Fruit fly (Drosophila melanogaster): Measurements from ENCODE around the gene CG42827.

CG42827 gene

dm6 chr3R:23334036-23334744 lies 38.5 kb upstream of the CG42827 start (continued):
- TF ChIP-seq Eip93F (GFP tag; optimal IDR thresholded peaks at IDR 0.05) (no peak), dac (GFP tag; optimal IDR thresholded peaks at IDR 0.05) (peak; percentile 57), CG11294 (GFP tag; IDR thresholded peaks at IDR 0.05) (peak; percentile 61; the same call in 1 of the 2 replicates), fd59A (GFP tag; optimal IDR thresholded peaks at IDR 0.05) (peak; percentile 77), salr (GFP tag; optimal IDR thresholded peaks at IDR 0.05) (peak; percentile 84 to 90), Gug (GFP tag; IDR thresholded peaks at IDR 0.05) (peak; percentile 78), CG15336 (GFP tag; IDR thresholded peaks at IDR 0.05) (peak; percentile 93), CG16779 (tag; optimal IDR thresholded peaks at IDR 0.05) (peak; percentile 98), CG10631 (GFP tag; optimal IDR thresholded peaks at IDR 0.05) (peak; percentile 53), CG10669 (GFP tag; optimal IDR thresholded peaks at IDR 0.05) (peak; percentile 94), CG8319 (GFP tag; optimal IDR thresholded peaks at IDR 0.05) (peak; percentile 26), acj6 (GFP tag; optimal IDR thresholded peaks at IDR 0.05) (peak; percentile 29), CG6163 (GFP tag; IDR thresholded peaks at IDR 0.05) (peak; percentile 98), Sox102F (GFP tag; optimal IDR thresholded peaks at IDR 0.05) (peak; percentile 43), Eip78C (GFP tag) (peak; percentile 88)

- peak; percentile 78 for TF ChIP-seq OdsH (GFP tag; optimal IDR thresholded peaks at IDR 0.05)
- peak; percentile 22 for TF ChIP-seq Ets21C (GFP tag; optimal IDR thresholded peaks at IDR 0.05)
- peak; percentile 63 for TF ChIP-seq CG8319 (GFP tag; optimal IDR thresholded peaks at IDR 0.05)
- TF ChIP-seq CG6792 (GFP tag; optimal IDR thresholded peaks at IDR 0.05): peak; percentile 69
- TF ChIP-seq cyc (GFP tag; optimal IDR thresholded peaks at IDR 0.05): peak; percentile 65
- TF ChIP-seq Met (GFP tag; optimal IDR thresholded peaks at IDR 0.05): peak; percentile 70
- 0 out of 2 replicates have a peak, but pooled peaks have one; percentile 34 for TF ChIP-seq CG11294 (GFP tag; IDR thresholded peaks at IDR 0.05)
- no peak for TF ChIP-seq CG16779 (tag; optimal IDR thresholded peaks at IDR 0.05)
- peak; percentile 73 for TF ChIP-seq CG10669 (GFP tag; optimal IDR thresholded peaks at IDR 0.05)
- TF ChIP-seq CG10631 (GFP tag; optimal IDR thresholded peaks at IDR 0.05): peak; percentile 66
- TF ChIP-seq CG6163 (GFP tag; IDR thresholded peaks at IDR 0.05): peak; percentile 75
- peak; percentile 67 for TF ChIP-seq CG31627 (GFP tag; optimal IDR thresholded peaks at IDR 0.05)
- peak; percentile 56 for TF ChIP-seq vri (GFP tag; optimal IDR thresholded peaks at IDR 0.05)
- TF ChIP-seq Eip93F (GFP tag; optimal IDR thresholded peaks at IDR 0.05): no peak
- TF ChIP-seq dac (GFP tag; optimal IDR thresholded peaks at IDR 0.05): peak; percentile 18
- peak; percentile 58 for TF ChIP-seq eg (GFP tag; IDR thresholded peaks at IDR 0.05)
- peak; percentile 60 for TF ChIP-seq Smox (GFP tag; optimal IDR thresholded peaks at IDR 0.05)
- TF ChIP-seq CG34406 (GFP tag; optimal IDR thresholded peaks at IDR 0.05): peak; percentile 55
- TF ChIP-seq CG9139 (GFP tag; optimal IDR thresholded peaks at IDR 0.05): no peak
- no peak for TF ChIP-seq Hr38 (GFP tag; optimal IDR thresholded peaks at IDR 0.05)
- peak; percentile 35 for TF ChIP-seq net (GFP tag; optimal IDR thresholded peaks at IDR 0.05)
- no peak for TF ChIP-seq Blimp-1 (GFP tag; optimal IDR thresholded peaks at IDR 0.05)
- TF ChIP-seq Hr4 (GFP tag; optimal IDR thresholded peaks at IDR 0.05): peak; percentile 77
- no peak for TF ChIP-seq fd85E (GFP tag; optimal IDR thresholded peaks at IDR 0.05)
- peak; percentile 52; the same call in 1 of the 3 replicates for TF ChIP-seq CG8119 (GFP tag; IDR thresholded peaks at IDR 0.05)
- peak; percentile 25 for TF ChIP-seq CG6276 (GFP tag; optimal IDR thresholded peaks at IDR 0.05)
- peak; percentile 75 for TF ChIP-seq acj6 (GFP tag; optimal IDR thresholded peaks at IDR 0.05)
- TF ChIP-seq Ets96B (tag; optimal IDR thresholded peaks at IDR 0.05): peak; percentile 79
- TF ChIP-seq CG6808 (GFP tag; optimal IDR thresholded peaks at IDR 0.05): peak; percentile 12
- TF ChIP-seq CG11902 (GFP tag; optimal IDR thresholded peaks at IDR 0.05): peak; percentile 46
- TF ChIP-seq Gug (GFP tag; IDR thresholded peaks at IDR 0.05): peak; percentile 54
- peak; percentile 69 for TF ChIP-seq fd59A (GFP tag; optimal IDR thresholded peaks at IDR 0.05)
- peak; percentile 58 for TF ChIP-seq dsx (GFP tag; optimal IDR thresholded peaks at IDR 0.05; ENCODE audit: poor library complexity, severe bottlenecking)
- TF ChIP-seq CG4318 (GFP tag; optimal IDR thresholded peaks at IDR 0.05): peak; percentile 16
- TF ChIP-seq esn (GFP tag; optimal IDR thresholded peaks at IDR 0.05): peak; percentile 67
- peak; percentile 66 for TF ChIP-seq CG8632 (GFP tag; optimal IDR thresholded peaks at IDR 0.05)
- TF ChIP-seq CG11762 (GFP tag; optimal IDR thresholded peaks at IDR 0.05; ENCODE audit: insufficient read depth): peak; percentile 53
- TF ChIP-seq salr (GFP tag; optimal IDR thresholded peaks at IDR 0.05): peak; percentile 7 to 48
- TF ChIP-seq Eip75B (GFP tag; optimal IDR thresholded peaks at IDR 0.05): peak; percentile 35
- TF ChIP-seq Sox102F (GFP tag; optimal IDR thresholded peaks at IDR 0.05): peak; percentile 33
- TF ChIP-seq CG3032 (tag; optimal IDR thresholded peaks at IDR 0.05): peak; percentile 76
- peak; percentile 65 for TF ChIP-seq Sox15 (GFP tag; optimal IDR thresholded peaks at IDR 0.05)
- TF ChIP-seq svp (GFP tag): peak; percentile 75
- peak; percentile 63 for TF ChIP-seq Hr39 (GFP tag; optimal IDR thresholded peaks at IDR 0.05)
- peak; percentile 46 for TF ChIP-seq CG15336 (GFP tag; IDR thresholded peaks at IDR 0.05)
These were observed 37.9 kb upstream of the CG42827 start for dm6 chr3R:23334866-23335265.
